Worm (Caenorhabditis elegans): Measurements from ENCODE around the gene tag-278.

- TF ChIP-seq nhr-12 (tag; optimal IDR thresholded peaks at IDR 0.05) (no peak), egl-27 (tag; optimal IDR thresholded peaks at IDR 0.05) (no peak)
Observed at ce11 chrX:3709747-3710146, 20.7 kb upstream of the tag-278 start.

All from whole organism, L1 larva.